Worm (Caenorhabditis elegans) whole organism, L1 larva: Measurements from ENCODE around the gene F17H10.1.

Experiments
- F16B12.6 ChIP-seq: fragments of 150-350 bp; optimal IDR thresholded peaks from 2 replicates; lab custom pipeline; 2014; ENCODE audit warnings: missing biosample characterization, missing genetic modification characterization
- ama-1 ChIP-seq: fragments of 150-350 bp; optimal IDR thresholded peaks from 2 replicates; lab custom pipeline; 2014
- blmp-1 ChIP-seq: fragments of 150-350 bp; optimal IDR thresholded peaks from 2 replicates; lab custom pipeline; 2014; ENCODE audit warnings: missing biosample characterization, missing genetic modification characterization
- ceh-8 ChIP-seq: fragments of 200-800 bp; sonication (Bioruptor generic); optimal IDR thresholded peaks from 2 replicates; lab custom pipeline; 2018; ENCODE audit warnings: mild to moderate bottlenecking, missing genetic modification characterization, moderate library complexity, missing compliant biosample characterization
- ceh-90 ChIP-seq: sonication (generic microtip); optimal IDR thresholded peaks from 2 replicates; lab custom pipeline; 2016; ENCODE audit warnings: missing genetic modification characterization, missing compliant biosample characterization
- ces-1 ChIP-seq: fragments of 150-350 bp; optimal IDR thresholded peaks from 2 replicates; lab custom pipeline; 2014; ENCODE audit warnings: missing biosample characterization, missing genetic modification reagents, missing genetic modification characterization
- dpl-1 ChIP-seq, 3 experiments: fragments of 150-350 bp in 2 of 3; sonication (generic microtip) in 1 of 3; optimal IDR thresholded peaks; 2 replicates each; lab custom pipeline; 2014 to 2017; ENCODE audit warnings: missing biosample characterization in 3 of 3, missing genetic modification characterization in 3 of 3, missing genetic modification reagents in 3 of 3
- dsc-1 ChIP-seq: sonication (generic microtip); optimal IDR thresholded peaks from 2 replicates; lab custom pipeline; 2016; ENCODE audit warnings: mild to moderate bottlenecking, missing genetic modification characterization, missing compliant biosample characterization
- egl-13 ChIP-seq: sonication (generic microtip); optimal IDR thresholded peaks from 2 replicates; lab custom pipeline; 2016; ENCODE audit warnings: missing genotype, missing genetic modification reagents, missing genetic modification characterization, missing compliant biosample characterization
- elt-2 ChIP-seq: sonication (generic microtip); optimal IDR thresholded peaks from 2 replicates; lab custom pipeline; 2016; ENCODE audit warnings: missing genetic modification characterization, mild to moderate bottlenecking, inconsistent platforms, missing compliant biosample characterization, missing genetic modification reagents
- elt-3 ChIP-seq, 6 experiments: fragments of 150-350 bp in 1 of 6; sonication (generic microtip); optimal IDR thresholded peaks; 2 replicates each; lab custom pipeline; 2017 to 2018; ENCODE audit warnings: missing biosample characterization in 6 of 6, missing genetic modification characterization in 6 of 6, inconsistent platforms in 1 of 6
- fkh-4 ChIP-seq: sonication (generic microtip); optimal IDR thresholded peaks from 2 replicates; lab custom pipeline; 2016; ENCODE audit warnings: missing compliant biosample characterization, missing genetic modification characterization, borderline replicate concordance
- fkh-8 ChIP-seq: sonication (generic microtip); optimal IDR thresholded peaks from 2 replicates; lab custom pipeline; 2016; ENCODE audit warnings: mild to moderate bottlenecking, missing genetic modification characterization, missing compliant biosample characterization
- fos-1 ChIP-seq: fragments of 150-350 bp; optimal IDR thresholded peaks from 2 replicates; lab custom pipeline; 2014; ENCODE audit warnings: missing biosample characterization, missing genetic modification characterization
- hpl-2 ChIP-seq: fragments of 150-350 bp; optimal IDR thresholded peaks from 2 replicates; lab custom pipeline; 2014; ENCODE audit warnings: missing biosample characterization, missing genetic modification reagents, missing genetic modification characterization
- irx-1 ChIP-seq: sonication (generic microtip); optimal IDR thresholded peaks from 2 replicates; lab custom pipeline; 2016; ENCODE audit warnings: missing genetic modification characterization, missing compliant biosample characterization
- jun-1 ChIP-seq: fragments of 150-350 bp; optimal IDR thresholded peaks from 2 replicates; lab custom pipeline; 2014; ENCODE audit warnings: missing biosample characterization, missing genetic modification reagents, missing genetic modification characterization
- lin-13 ChIP-seq: fragments of 150-350 bp; optimal IDR thresholded peaks from 2 replicates; lab custom pipeline; 2014; ENCODE audit warnings: missing biosample characterization, missing genetic modification reagents, missing genetic modification characterization
- lin-14 ChIP-seq: fragments of 200-800 bp; sonication (Bioruptor generic); optimal IDR thresholded peaks from 2 replicates; lab custom pipeline; 2018; ENCODE audit warnings: mild to moderate bottlenecking, missing genetic modification characterization, moderate library complexity, missing compliant biosample characterization
- lin-35 ChIP-seq, 2 experiments: fragments of 150-350 bp; optimal IDR thresholded peaks; 2 replicates each; lab custom pipeline; 2014; ENCODE audit warnings: missing biosample characterization in 2 of 2, missing genetic modification characterization in 2 of 2, missing genetic modification reagents in 2 of 2
- lir-3 ChIP-seq: sonication (generic microtip); optimal IDR thresholded peaks from 2 replicates; lab custom pipeline; 2016; ENCODE audit warnings: mild to moderate bottlenecking, missing genetic modification characterization, moderate library complexity, missing compliant biosample characterization; ENCODE audit not compliant: poor library complexity
- nhr-11 ChIP-seq: fragments of 150-350 bp; optimal IDR thresholded peaks from 2 replicates; lab custom pipeline; 2014; ENCODE audit warnings: missing biosample characterization, missing genetic modification characterization
- nhr-12 ChIP-seq: sonication (generic microtip); optimal IDR thresholded peaks from 2 replicates; lab custom pipeline; 2017; ENCODE audit warnings: missing biosample characterization, missing genetic modification characterization
- nhr-19 ChIP-seq: fragments of 200-800 bp; sonication (Bioruptor generic); conservative IDR thresholded peaks from 2 replicates; pipeline ENCODE4 v1.3.6; 2022; ENCODE audit warnings: missing genetic modification characterization, missing compliant biosample characterization
- nhr-237 ChIP-seq: fragments of 150-350 bp; optimal IDR thresholded peaks from 2 replicates; lab custom pipeline; 2014; ENCODE audit warnings: missing biosample characterization, missing genetic modification characterization
- nhr-47 ChIP-seq: sonication (generic microtip); optimal IDR thresholded peaks from 2 replicates; lab custom pipeline; 2016; ENCODE audit warnings: mild to moderate bottlenecking, missing genetic modification characterization, moderate library complexity, missing compliant biosample characterization
- nhr-71 ChIP-seq: sonication (generic microtip); optimal IDR thresholded peaks from 2 replicates; lab custom pipeline; 2016; ENCODE audit warnings: mild to moderate bottlenecking, missing genetic modification characterization, moderate library complexity, missing compliant biosample characterization
- nhr-76 ChIP-seq: sonication (generic microtip); optimal IDR thresholded peaks from 2 replicates; lab custom pipeline; 2017; ENCODE audit warnings: missing biosample characterization, missing genetic modification characterization
- nhr-84 ChIP-seq: sonication (generic microtip); optimal IDR thresholded peaks from 2 replicates; lab custom pipeline; 2017; ENCODE audit warnings: missing biosample characterization, missing genetic modification characterization
- nhr-90 ChIP-seq: sonication (generic microtip); optimal IDR thresholded peaks from 2 replicates; lab custom pipeline; 2016; ENCODE audit warnings: mild to moderate bottlenecking, missing genetic modification characterization, missing compliant biosample characterization; ENCODE audit not compliant: poor library complexity
- skn-1 ChIP-seq: fragments of 150-350 bp; optimal IDR thresholded peaks from 2 replicates; lab custom pipeline; 2014; ENCODE audit warnings: missing biosample characterization, missing genetic modification characterization
- snpc-4 ChIP-seq: fragments of 150-350 bp; optimal IDR thresholded peaks from 2 replicates; lab custom pipeline; 2014; ENCODE audit warnings: missing biosample characterization, missing genetic modification characterization
- snu-23 ChIP-seq: sonication (generic microtip); optimal IDR thresholded peaks from 2 replicates; lab custom pipeline; 2016; ENCODE audit warnings: missing genetic modification characterization, missing compliant biosample characterization
- sptf-1 ChIP-seq: fragments of 150-350 bp; optimal IDR thresholded peaks from 2 replicates; lab custom pipeline; 2014; ENCODE audit warnings: missing biosample characterization, missing genetic modification characterization
- swsn-7 ChIP-seq: sonication (generic microtip); optimal IDR thresholded peaks from 2 replicates; lab custom pipeline; 2016; ENCODE audit warnings: missing genetic modification characterization, missing compliant biosample characterization
- tbx-2 ChIP-seq: sonication (generic microtip); optimal IDR thresholded peaks from 2 replicates; lab custom pipeline; 2016; ENCODE audit warnings: missing genetic modification characterization, missing compliant biosample characterization
- tlp-1 ChIP-seq: fragments of 150-350 bp; optimal IDR thresholded peaks from 2 replicates; lab custom pipeline; 2014; ENCODE audit warnings: missing biosample characterization, missing genetic modification characterization
- unc-62 ChIP-seq: fragments of 150-350 bp; optimal IDR thresholded peaks from 2 replicates; lab custom pipeline; 2014; ENCODE audit warnings: missing biosample characterization, missing genetic modification reagents, missing genetic modification characterization
- vab-15 ChIP-seq: sonication (generic microtip); optimal IDR thresholded peaks from 2 replicates; lab custom pipeline; 2017; ENCODE audit warnings: missing genotype, mild to moderate bottlenecking, missing genetic modification characterization, missing compliant biosample characterization

Gene F17H10.1

DNA sequence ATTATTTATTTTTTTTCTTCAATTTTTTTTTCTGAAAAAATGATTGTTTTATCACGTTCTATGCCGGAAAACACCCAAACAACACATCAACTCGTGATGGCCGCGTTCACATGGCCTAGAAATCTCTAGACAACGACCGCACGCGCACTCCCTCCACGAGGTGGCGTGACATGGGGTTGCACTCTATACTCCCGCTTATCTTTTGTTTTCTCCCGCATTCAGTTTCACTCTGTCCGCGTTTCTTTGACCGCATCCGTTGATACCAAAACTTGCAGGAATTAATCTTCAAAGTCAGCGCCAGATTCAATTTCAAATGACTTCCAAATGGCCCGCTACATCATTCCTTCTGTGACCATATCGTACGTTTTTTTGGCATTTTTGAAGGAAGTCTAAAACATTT is at the start of gene F17H10.1 (continued):
- TF ChIP-seq snu-23 (peak; percentile 90), lin-13 (GFP tag; lab: Kevin White, UChicago) (peak; percentile 67), snpc-4 (tag; lab: Kevin White, UChicago) (peak; percentile 3), elt-2 (peak; percentile 90), elt-3 (tag; optimal IDR thresholded peaks at IDR 0.05; lab: Kevin White, UChicago) (peak in 5 of 6 experiments; percentile 30 to 95 (median 65)), nhr-19 (peak; percentile 84), lin-35 (GFP tag; optimal IDR thresholded peaks at IDR 0.05; lab: Kevin White, UChicago) (peak; percentile 50 to 81), dpl-1 (GFP tag; optimal IDR thresholded peaks at IDR 0.05; lab: Kevin White, UChicago) (peak; percentile 17 to 47 (median 42)), ceh-90 (tag; lab: Kevin White, UChicago) (peak; percentile 31)

ce11 chrX:13055560-13055959 is 49.5 kb upstream of the F17H10.1 start, which contains the start of gene K03A11.6:
K03A11.6 (plus strand) TSS chrX:13055860.
- TF ChIP-seq unc-62 (GFP tag; lab: Kevin White, UChicago) (no peak), vab-15 (tag; lab: Kevin White, UChicago) (no peak), hpl-2 (GFP tag; lab: Kevin White, UChicago) (no peak), lin-13 (GFP tag; lab: Kevin White, UChicago) (no peak), swsn-7 (no peak), snpc-4 (tag; lab: Kevin White, UChicago) (no peak), ceh-8 (GFP tag; lab: Kevin White, UChicago) (no peak), egl-13 (tag; lab: Kevin White, UChicago) (no peak), nhr-12 (tag; lab: Kevin White, UChicago) (no peak), nhr-19 (no peak), dsc-1 (tag; lab: Kevin White, UChicago) (no peak), F16B12.6 (tag; lab: Kevin White, UChicago) (no peak), skn-1 (tag; lab: Kevin White, UChicago) (no peak)

ce11 chrX:13059984-13060383 is 45.1 kb upstream of the F17H10.1 start:
- no peak for TF ChIP-seq irx-1 (tag; lab: Kevin White, UChicago)
- TF ChIP-seq sptf-1 (tag; lab: Kevin White, UChicago): no peak
- no peak for TF ChIP-seq lir-3 (tag; lab: Kevin White, UChicago)
- peak; percentile 76 for TF ChIP-seq elt-2
- TF ChIP-seq lin-14: peak; percentile 2
- TF ChIP-seq nhr-90 (tag; lab: Kevin White, UChicago): peak; percentile 40
- no peak for TF ChIP-seq nhr-11
- no peak for TF ChIP-seq nhr-84 (tag; lab: Kevin White, UChicago)
- no peak for TF ChIP-seq jun-1 (tag; lab: Kevin White, UChicago)
- no peak for TF ChIP-seq fkh-8 (tag; lab: Kevin White, UChicago)
- peak in 1 of 2 experiments; percentile 36 for TF ChIP-seq lin-35 (GFP tag; optimal IDR thresholded peaks at IDR 0.05; lab: Kevin White, UChicago)
- TF ChIP-seq ces-1: no peak
- TF ChIP-seq tbx-2 (tag; lab: Kevin White, UChicago): no peak
- TF ChIP-seq, all 84 proteins: peak for 4

ce11 chrX:13061366-13061765 is 43.7 kb upstream of the F17H10.1 start:
- no peak for TF ChIP-seq nhr-237 (tag; lab: Kevin White, UChicago)
- TF ChIP-seq elt-3 (tag; optimal IDR thresholded peaks at IDR 0.05; lab: Kevin White, UChicago): no peak
- TF ChIP-seq tlp-1: no peak
- no peak for TF ChIP-seq nhr-90 (tag; lab: Kevin White, UChicago)
- TF ChIP-seq fkh-4: no peak
- no peak for TF ChIP-seq nhr-47 (tag; lab: Kevin White, UChicago)
- no peak for TF ChIP-seq nhr-76
- no peak for TF ChIP-seq fos-1
- no peak for TF ChIP-seq blmp-1
- TF ChIP-seq nhr-71 (tag; lab: Kevin White, UChicago): no peak
- no peak for TF ChIP-seq ama-1 (lab: Kevin White, UChicago)
- no peak for TF ChIP-seq snpc-4 (tag; lab: Kevin White, UChicago)
